Fruit fly (Drosophila melanogaster) whole organism, embryonic: ENCODE measurements around the gene CG10345.
A peak's percentile ranks its signal among the peaks of the same experiment; 100 is the strongest.

Experiments
- Awh ChIP-seq: fragments of 200-800 bp; sonication (Bioruptor generic); IDR thresholded peaks from 2 replicates; pipeline ENCODE4, ENCODE4 v1.3.6; 2022; ENCODE audit warnings: missing biosample characterization, missing genetic modification characterization
- Blimp-1 ChIP-seq: fragments of 200-800 bp; sonication (Bioruptor generic); optimal IDR thresholded peaks from 3 replicates; lab custom pipeline; 2018; ENCODE audit warnings: missing biosample characterization, missing genetic modification characterization, mild to moderate bottlenecking, moderate library complexity, missing genetic modification reagents
- CG10366 ChIP-seq: fragments of 200-800 bp; sonication (Bioruptor generic); IDR thresholded peaks from 2 replicates; pipeline ENCODE4 v1.3.6; 2022; ENCODE audit warnings: missing biosample characterization, missing genetic modification characterization
- CG11085 ChIP-seq: fragments of 200-800 bp; sonication (Bioruptor generic); IDR thresholded peaks from 2 replicates; pipeline ENCODE4 v1.3.6; 2022; ENCODE audit warnings: missing biosample characterization, missing genetic modification characterization
- CG11504 ChIP-seq: fragments of 200-800 bp; sonication (Bioruptor generic); optimal IDR thresholded peaks from 3 replicates; lab custom pipeline; 2019; ENCODE audit warnings: missing biosample characterization, mild to moderate bottlenecking, missing genetic modification characterization, moderate library complexity
- CG12942 ChIP-seq: fragments of 200-800 bp; sonication (Bioruptor generic); optimal IDR thresholded peaks from 3 replicates; lab custom pipeline; 2016; ENCODE audit warnings: missing biosample characterization, missing genetic modification characterization
- CG13296 ChIP-seq: fragments of 200-800 bp; sonication (Bioruptor generic); optimal IDR thresholded peaks from 3 replicates; lab custom pipeline; 2018; ENCODE audit warnings: missing biosample characterization, mild to moderate bottlenecking, missing genetic modification characterization
- CG13424 ChIP-seq: fragments of 200-800 bp; sonication (Bioruptor generic); optimal IDR thresholded peaks from 2 replicates; lab custom pipeline; 2019; ENCODE audit warnings: missing biosample characterization, mild to moderate bottlenecking, missing genetic modification characterization, moderate library complexity
- CG15601 ChIP-seq: fragments of 200-800 bp; sonication (Bioruptor generic); optimal IDR thresholded peaks from 3 replicates; lab custom pipeline; 2019; ENCODE audit warnings: missing biosample characterization, mild to moderate bottlenecking, missing genetic modification characterization, moderate library complexity
- CG16779 ChIP-seq: fragments of 200-800 bp; sonication (Bioruptor generic); IDR thresholded peaks from 2 replicates; pipeline ENCODE4 v1.3.6; 2022; ENCODE audit warnings: missing biosample characterization, missing genetic modification characterization
- CG2116 ChIP-seq: fragments of 200-800 bp; sonication (Bioruptor generic); optimal IDR thresholded peaks from 3 replicates; lab custom pipeline; 2018; ENCODE audit warnings: missing biosample characterization, mild to moderate bottlenecking, missing genetic modification characterization
- CG2712 ChIP-seq: fragments of 200-800 bp; optimal IDR thresholded peaks from 3 replicates; lab custom pipeline; 2019; ENCODE audit warnings: missing biosample characterization, mild to moderate bottlenecking, missing genetic modification characterization, moderate library complexity
- CG31388 ChIP-seq: fragments of 200-800 bp; sonication (Bioruptor generic); optimal IDR thresholded peaks from 2 replicates; lab custom pipeline; 2016; ENCODE audit warnings: missing biosample characterization, missing genetic modification characterization
- CG34224 ChIP-seq: fragments of 200-800 bp; sonication (Bioruptor generic); IDR thresholded peaks from 3 replicates; pipeline ENCODE4 v1.3.6; 2022; ENCODE audit warnings: missing biosample characterization, missing genetic modification characterization; ENCODE audit not compliant: partially characterized antibody
- CG7745 ChIP-seq: fragments of 200-800 bp; sonication (Bioruptor generic); optimal IDR thresholded peaks from 2 replicates; lab custom pipeline; 2018; ENCODE audit warnings: missing biosample characterization, mild to moderate bottlenecking, missing genetic modification characterization, moderate library complexity
- CG7786 ChIP-seq: fragments of 200-800 bp; sonication (Bioruptor generic); optimal IDR thresholded peaks from 2 replicates; lab custom pipeline; 2016; ENCODE audit warnings: missing biosample characterization, missing genetic modification characterization
- CG8944 ChIP-seq: fragments of 200-800 bp; sonication (Bioruptor generic); optimal IDR thresholded peaks from 3 replicates; lab custom pipeline; 2016; ENCODE audit warnings: missing biosample characterization, missing genetic modification characterization
- CG9727 ChIP-seq: fragments of 200-800 bp; sonication (Bioruptor generic); optimal IDR thresholded peaks from 3 replicates; lab custom pipeline; 2017; ENCODE audit warnings: missing biosample characterization, mild to moderate bottlenecking, missing genetic modification characterization
- Dll ChIP-seq: fragments of 200-800 bp; sonication (Bioruptor generic); IDR thresholded peaks from 4 replicates; pipeline ENCODE4 v1.3.6; 2022; ENCODE audit warnings: missing biosample characterization, missing genetic modification characterization; ENCODE audit not compliant: partially characterized antibody
- Elba2 ChIP-seq: fragments of 200-800 bp; sonication (Bioruptor generic); optimal IDR thresholded peaks from 3 replicates; lab custom pipeline; 2016; ENCODE audit warnings: missing biosample characterization, missing genetic modification characterization
- Ets97D ChIP-seq: fragments of 200-800 bp; sonication (Bioruptor generic); optimal IDR thresholded peaks from 3 replicates; lab custom pipeline; 2016; ENCODE audit warnings: missing biosample characterization, missing genetic modification characterization
- Jarid2 ChIP-seq: fragments of 200-800 bp; sonication (Bioruptor generic); optimal IDR thresholded peaks from 3 replicates; lab custom pipeline; 2017; ENCODE audit warnings: mild to moderate bottlenecking, missing biosample characterization, missing genetic modification reagents, missing genetic modification characterization
- MTF-1 ChIP-seq: fragments of 200-800 bp; sonication (Bioruptor generic); optimal IDR thresholded peaks from 2 replicates; lab custom pipeline; 2018; ENCODE audit warnings: missing biosample characterization, mild to moderate bottlenecking, missing genetic modification characterization, borderline replicate concordance
- NfI ChIP-seq: fragments of 200-800 bp; sonication (Bioruptor generic); optimal IDR thresholded peaks from 3 replicates; lab custom pipeline; 2018; ENCODE audit warnings: missing biosample characterization, mild to moderate bottlenecking, missing genetic modification characterization, moderate library complexity
- Pdp1 ChIP-seq, 2 experiments: fragments of 200-800 bp; sonication (Bioruptor generic); optimal IDR thresholded peaks; 3 replicates each; lab custom pipeline; 2016; ENCODE audit warnings: missing biosample characterization in 2 of 2, missing genetic modification characterization in 2 of 2, mild to moderate bottlenecking in 1 of 2, moderate library complexity in 1 of 2
- Spps ChIP-seq: fragments of 200-800 bp; sonication (Bioruptor generic); optimal IDR thresholded peaks from 2 replicates; lab custom pipeline; 2018; ENCODE audit warnings: missing biosample characterization, mild to moderate bottlenecking, missing genetic modification characterization
- Stat92E ChIP-seq, 3 experiments: fragments of >200 bp in 2 of 3; fragments of 200-800 bp in 1 of 3; sonication (Bioruptor generic) in 1 of 3; optimal IDR thresholded peaks; 2 replicates each; lab custom pipeline; 2017 to 2019; ENCODE audit warnings: missing biosample characterization in 3 of 3, missing genetic modification characterization in 3 of 3, mild to moderate bottlenecking in 1 of 3, moderate library complexity in 1 of 3
- Trl ChIP-seq, 3 experiments: fragments of >200 bp in 2 of 3; fragments of 200-800 bp in 1 of 3; sonication (Bioruptor generic) in 1 of 3; optimal IDR thresholded peaks; 2 replicates in 1 of 3; 3 replicates in 2 of 3; lab custom pipeline; 2016 to 2017; ENCODE audit warnings: missing biosample characterization in 1 of 3, missing genetic modification characterization in 1 of 3
- Vsx1 ChIP-seq: fragments of 200-800 bp; sonication (Bioruptor generic); optimal IDR thresholded peaks from 2 replicates; lab custom pipeline; 2017; ENCODE audit warnings: missing biosample characterization, mild to moderate bottlenecking, missing genetic modification characterization, missing genetic modification reagents
- Xrp1 ChIP-seq: fragments of 200-800 bp; sonication (Bioruptor generic); IDR thresholded peaks from 2 replicates; pipeline ENCODE4 v1.3.6; 2022; ENCODE audit warnings: missing biosample characterization, missing genetic modification characterization
- btn ChIP-seq: fragments of 200-800 bp; sonication (Bioruptor generic); optimal IDR thresholded peaks from 2 replicates; lab custom pipeline; 2016; ENCODE audit warnings: missing biosample characterization, missing genetic modification characterization
- cato ChIP-seq: fragments of 200-800 bp; sonication (Bioruptor generic); optimal IDR thresholded peaks from 2 replicates; lab custom pipeline; 2016; ENCODE audit warnings: missing biosample characterization, missing genetic modification characterization, borderline replicate concordance
- dimm ChIP-seq: fragments of 200-800 bp; sonication (Bioruptor generic); IDR thresholded peaks from 2 replicates; pipeline ENCODE4 v1.3.6; 2022; ENCODE audit warnings: missing biosample characterization, missing genetic modification characterization
- fu2 ChIP-seq: fragments of 200-800 bp; sonication (Bioruptor generic); optimal IDR thresholded peaks from 2 replicates; lab custom pipeline; 2016; ENCODE audit warnings: missing biosample characterization, missing genetic modification characterization
- kay ChIP-seq: fragments of 200-800 bp; sonication (Bioruptor generic); optimal IDR thresholded peaks from 2 replicates; lab custom pipeline; 2016; ENCODE audit warnings: missing biosample characterization, missing genetic modification characterization
- mirr ChIP-seq: fragments of 200-800 bp; sonication (Bioruptor generic); optimal IDR thresholded peaks from 3 replicates; lab custom pipeline; 2018; ENCODE audit warnings: missing biosample characterization, mild to moderate bottlenecking, missing genetic modification characterization
- mld ChIP-seq: fragments of 200-800 bp; sonication (Bioruptor generic); IDR thresholded peaks from 3 replicates; pipeline ENCODE4 v1.3.6; 2022; ENCODE audit warnings: missing biosample characterization, missing genetic modification characterization; ENCODE audit not compliant: partially characterized antibody
- nau ChIP-seq: fragments of 200-800 bp; sonication (Bioruptor generic); optimal IDR thresholded peaks from 3 replicates; lab custom pipeline; 2017; ENCODE audit warnings: missing biosample characterization, mild to moderate bottlenecking, missing genetic modification characterization, missing genetic modification reagents
- nerfin-1 ChIP-seq: fragments of 200-800 bp; sonication (Bioruptor generic); optimal IDR thresholded peaks from 3 replicates; lab custom pipeline; 2019; ENCODE audit warnings: missing biosample characterization, mild to moderate bottlenecking, missing genetic modification characterization, moderate library complexity
- nmo ChIP-seq: fragments of 200-800 bp; sonication (Bioruptor generic); optimal IDR thresholded peaks from 2 replicates; lab custom pipeline; 2018; ENCODE audit warnings: missing biosample characterization, mild to moderate bottlenecking, missing genetic modification characterization, moderate library complexity
- pb ChIP-seq: fragments of 200-800 bp; sonication (Bioruptor generic); optimal IDR thresholded peaks from 3 replicates; lab custom pipeline; 2016; ENCODE audit warnings: missing biosample characterization, missing genetic modification characterization
- phol ChIP-seq: fragments of 200-800 bp; sonication (Bioruptor generic); optimal IDR thresholded peaks from 3 replicates; lab custom pipeline; 2018; ENCODE audit warnings: missing biosample characterization, mild to moderate bottlenecking, missing genetic modification characterization, moderate library complexity
- pnt ChIP-seq: fragments of 200-800 bp; sonication (Bioruptor generic); optimal IDR thresholded peaks from 3 replicates; lab custom pipeline; 2016; ENCODE audit warnings: missing biosample characterization, missing genetic modification characterization
- scrt ChIP-seq: fragments of 200-800 bp; sonication (Bioruptor generic); optimal IDR thresholded peaks from 2 replicates; lab custom pipeline; 2018; ENCODE audit warnings: missing biosample characterization, mild to moderate bottlenecking, missing genetic modification characterization, moderate library complexity
- unc-4 ChIP-seq: fragments of 200-800 bp; sonication (Bioruptor generic); IDR thresholded peaks from 2 replicates; pipeline ENCODE4 v1.3.6; 2022; ENCODE audit warnings: missing biosample characterization, missing genetic modification characterization; ENCODE audit not compliant: partially characterized antibody
- vnd ChIP-seq: fragments of 200-800 bp; sonication (Bioruptor generic); IDR thresholded peaks from 3 replicates; pipeline ENCODE4 v1.3.6; 2022; ENCODE audit warnings: missing biosample characterization, missing genetic modification characterization; ENCODE audit not compliant: partially characterized antibody
- wek ChIP-seq: fragments of 200-800 bp; sonication (Bioruptor generic); optimal IDR thresholded peaks from 3 replicates; lab custom pipeline; 2018; ENCODE audit warnings: missing biosample characterization, mild to moderate bottlenecking, missing genetic modification characterization, moderate library complexity
- zfh1 ChIP-seq: fragments of 200-800 bp; sonication (Bioruptor generic); IDR thresholded peaks from 3 replicates; pipeline ENCODE4 v1.3.6; 2022; ENCODE audit warnings: missing biosample characterization, missing genetic modification characterization

CG10345 gene

dm6 chr3R:16573483-16574145 is 31.0 kb downstream of the CG10345 start, which contains the start of gene CG14903 (continued):
- TF ChIP-seq pb (GFP tag; lab: Kevin White, UChicago): no peak
- no peak for TF ChIP-seq Stat92E (GFP tag; optimal IDR thresholded peaks at IDR 0.05; lab: Kevin White, UChicago)
- TF ChIP-seq CG16779: no peak
- TF ChIP-seq CG15601: peak; percentile 22
- no peak for TF ChIP-seq Trl (optimal IDR thresholded peaks at IDR 0.05; lab: Kevin White, UChicago)
- no peak for TF ChIP-seq Trl (GFP tag; optimal IDR thresholded peaks at IDR 0.05; lab: Kevin White, UChicago)
- TF ChIP-seq mirr: no peak
- TF ChIP-seq Elba2: no peak
- no peak for TF ChIP-seq zfh1
- TF ChIP-seq CG12942: peak; percentile 15
- TF ChIP-seq CG31388 (GFP tag; lab: Kevin White, UChicago): no peak
- peak; percentile 17 for TF ChIP-seq CG7786
- TF ChIP-seq CG13296 (GFP tag; lab: Kevin White, UChicago): no peak
- no peak for TF ChIP-seq Vsx1 (GFP tag; lab: Kevin White, UChicago)
- peak; percentile 74 for TF ChIP-seq nmo
- TF ChIP-seq scrt (GFP tag; lab: Kevin White, UChicago): no peak
- no peak for TF ChIP-seq CG10366
- 0 out of 3 replicates have a peak, but pooled peaks have one; percentile 33 for TF ChIP-seq CG34224 (GFP tag; lab: Robert Waterston, UW)
- TF ChIP-seq Pdp1 (GFP tag; optimal IDR thresholded peaks at IDR 0.05; lab: Kevin White, UChicago): no peak
- TF ChIP-seq Jarid2 (GFP tag; lab: Kevin White, UChicago): peak; percentile 47
- peak; percentile 19 for TF ChIP-seq pnt (GFP tag; lab: Kevin White, UChicago)
- no peak for TF ChIP-seq Spps (tag; lab: Kevin White, UChicago)
- TF ChIP-seq mld: no peak
- TF ChIP-seq CG7745 (tag; lab: Kevin White, UChicago): no peak
- no peak for TF ChIP-seq Xrp1 (GFP tag; lab: Robert Waterston, UW)
- peak; percentile 37 for TF ChIP-seq Blimp-1 (GFP tag; lab: Kevin White, UChicago)
- TF ChIP-seq dimm (GFP tag; lab: Robert Waterston, UW): no peak
- TF ChIP-seq Ets97D (GFP tag; lab: Kevin White, UChicago): peak; percentile 39
- peak; percentile 38 for TF ChIP-seq CG13424 (tag; lab: Kevin White, UChicago)
- TF ChIP-seq kay (GFP tag; lab: Kevin White, UChicago): peak; percentile 2
- TF ChIP-seq MTF-1 (GFP tag; lab: Kevin White, UChicago): no peak
- TF ChIP-seq nerfin-1 (tag; lab: Kevin White, UChicago): no peak
- TF ChIP-seq vnd (GFP tag; lab: Robert Waterston, UW): peak; percentile 62; the same call in 2 of the 3 replicates
- peak; percentile 71 for TF ChIP-seq phol (tag; lab: Kevin White, UChicago)
- TF ChIP-seq unc-4 (GFP tag; lab: Robert Waterston, UW): peak; percentile 72
- TF ChIP-seq NfI (GFP tag; lab: Kevin White, UChicago): peak; percentile 11
- TF ChIP-seq fu2 (GFP tag; lab: Kevin White, UChicago): no peak
- TF ChIP-seq cato: no peak
- peak; percentile 12 for TF ChIP-seq CG8944 (GFP tag; lab: Kevin White, UChicago)
- peak; percentile 64 for TF ChIP-seq wek
- no peak for TF ChIP-seq Awh
- peak; percentile 81 for TF ChIP-seq Dll (GFP tag; lab: Robert Waterston, UW)
- peak; percentile 48 for TF ChIP-seq CG2116 (GFP tag; lab: Kevin White, UChicago)
- TF ChIP-seq CG2712 (tag; lab: Kevin White, UChicago): peak; percentile 45
- no peak for TF ChIP-seq nau
- peak; percentile 59 for TF ChIP-seq CG11504
- TF ChIP-seq CG9727 (GFP tag; lab: Kevin White, UChicago): peak; percentile 44
- no peak for TF ChIP-seq btn (GFP tag; lab: Kevin White, UChicago)
- no peak for TF ChIP-seq CG11085
